Worm (Caenorhabditis elegans): ENCODE measurements around the gene ZK1128.7.
A peak's percentile ranks its signal among the peaks of the same experiment; 100 is the strongest.

Gene ZK1128.7

ce11 chrIII:10153003-10153402, 16.2 kb downstream of the ZK1128.7 start (continued):
- no peak for TF ChIP-seq dmd-8 (GFP tag; IDR thresholded peaks at IDR 0.05)
- peak; percentile 15 for TF ChIP-seq hlh-11 (tag; optimal IDR thresholded peaks at IDR 0.05)
- TF ChIP-seq unc-130 (GFP tag; optimal IDR thresholded peaks at IDR 0.05), result no peak
- no peak for TF ChIP-seq attf-4 (tag; optimal IDR thresholded peaks at IDR 0.05)
- TF ChIP-seq F44E2.7 (GFP tag; IDR thresholded peaks at IDR 0.05), result no peak
- TF ChIP-seq F49E8.2 (tag; optimal IDR thresholded peaks at IDR 0.05; ENCODE audit: borderline replicate concordance), result no peak
- TF ChIP-seq dmd-6 (GFP tag; IDR thresholded peaks at IDR 0.05), result no peak
- TF ChIP-seq arid-1 (GFP tag; conservative IDR thresholded peaks at IDR 0.05), result no peak
- TF ChIP-seq ceh-82 (tag; optimal IDR thresholded peaks at IDR 0.05), result no peak

- TF ChIP-seq pha-4 (GFP tag; IDR thresholded peaks at IDR 0.05) (no peak), pha-4 (tag; optimal IDR thresholded peaks at IDR 0.05) (peak; percentile 2), daf-16 (GFP tag; optimal IDR thresholded peaks at IDR 0.05) (peak in 1 of 2 experiments; percentile 21), daf-16 (tag; optimal IDR thresholded peaks at IDR 0.05) (no peak), lsy-2 (tag; optimal IDR thresholded peaks at IDR 0.05) (peak in 1 of 2 experiments; percentile 0), mxl-2 (GFP tag; conservative IDR thresholded peaks at IDR 0.05) (no peak), dmd-8 (GFP tag; IDR thresholded peaks at IDR 0.05) (no peak)
Measured at ce11 chrIII:10154993-10155392, 18.2 kb downstream of the ZK1128.7 start.

DNA sequence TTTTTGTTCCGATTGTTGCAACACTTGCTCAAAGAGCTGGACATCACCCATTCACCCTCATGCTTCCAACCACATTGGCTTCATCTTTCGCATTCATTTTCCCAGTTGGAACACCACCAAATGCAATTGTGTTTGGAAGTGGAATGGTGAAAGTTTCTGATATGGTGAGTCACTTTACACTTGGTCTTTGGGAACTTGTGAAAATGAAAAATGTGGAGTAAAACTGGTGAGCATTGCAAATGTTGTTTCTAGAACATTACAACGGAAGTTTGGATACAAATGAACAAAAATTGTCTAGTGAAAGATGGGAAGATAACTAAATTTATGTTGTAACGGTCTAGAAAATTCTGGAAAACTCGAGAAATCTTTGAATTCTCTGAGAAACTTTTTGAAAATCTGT, 19.5 kb downstream of the ZK1128.7 start:
- no peak for TF ChIP-seq nhr-28 (tag; optimal IDR thresholded peaks at IDR 0.05)
- TF ChIP-seq aha-1 (tag), result peak; percentile 90
- no peak for TF ChIP-seq daf-12 (tag; optimal IDR thresholded peaks at IDR 0.05)
- no peak for TF ChIP-seq Y75B8A.6 (GFP tag; IDR thresholded peaks at IDR 0.05)
- no peak for TF ChIP-seq madf-9 (GFP tag; conservative IDR thresholded peaks at IDR 0.05)
- no peak for TF ChIP-seq nhr-237 (tag; optimal IDR thresholded peaks at IDR 0.05)
- no peak for TF ChIP-seq lin-38 (GFP tag; IDR thresholded peaks at IDR 0.05)
- no peak for TF ChIP-seq egl-27 (tag; optimal IDR thresholded peaks at IDR 0.05)
- TF ChIP-seq unc-62 (GFP tag; optimal IDR thresholded peaks at IDR 0.05 in 1 of 2), result peak in 1 of 2 experiments; percentile 83
- TF ChIP-seq unc-62 (tag; optimal IDR thresholded peaks at IDR 0.05), result no peak
- no peak for TF ChIP-seq egl-43 (GFP tag; IDR thresholded peaks at IDR 0.05)

ce11 chrIII:10160385-10160784, 23.6 kb downstream of the ZK1128.7 start, which contains the start of the genes K08E5.5 and mua-3:
K08E5.5 (minus strand) TSS chrIII:10160485.
mua-3 (plus strand) TSS chrIII:10160697.
- TF ChIP-seq unc-62 (GFP tag; optimal IDR thresholded peaks at IDR 0.05 in 1 of 2) (peak in 1 of 2 experiments; percentile 38), unc-62 (tag; optimal IDR thresholded peaks at IDR 0.05) (no peak), lin-38 (GFP tag; IDR thresholded peaks at IDR 0.05) (no peak), nhr-48 (tag; optimal IDR thresholded peaks at IDR 0.05) (no peak)

DNA sequence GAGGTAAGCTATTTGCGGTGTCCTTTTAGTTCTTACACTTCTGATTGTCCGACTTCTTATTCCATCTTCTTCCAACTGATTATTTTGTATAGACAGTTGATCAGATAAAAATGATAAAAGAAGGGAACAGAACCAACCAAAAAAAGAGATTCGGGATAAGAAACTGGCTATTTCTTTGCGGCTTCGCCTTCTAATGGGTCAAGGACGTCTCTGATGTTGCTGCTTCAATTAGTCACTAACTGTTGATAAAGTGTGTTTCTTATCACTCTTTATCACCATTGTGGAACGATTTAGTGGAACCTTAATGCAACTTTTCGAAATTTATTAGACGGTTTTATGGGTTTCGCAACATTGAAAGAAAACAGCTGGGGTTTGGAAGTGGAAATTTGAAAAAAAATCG, 33.5 kb downstream of the ZK1128.7 start:
- TF ChIP-seq zfp-2 (tag; optimal IDR thresholded peaks at IDR 0.05), result no peak
- no peak for TF ChIP-seq egl-27 (tag; optimal IDR thresholded peaks at IDR 0.05)
- no peak for TF ChIP-seq lin-15B (tag; optimal IDR thresholded peaks at IDR 0.05)
- TF ChIP-seq spr-1 (tag; optimal IDR thresholded peaks at IDR 0.05), result no peak
- TF ChIP-seq Y5F2A.4 (GFP tag; optimal IDR thresholded peaks at IDR 0.05), result no peak
- TF ChIP-seq lin-38 (GFP tag; IDR thresholded peaks at IDR 0.05), result no peak
- no peak for TF ChIP-seq jun-1 (tag; optimal IDR thresholded peaks at IDR 0.05)
- peak; percentile 58 for TF ChIP-seq mxl-3 (GFP tag; optimal IDR thresholded peaks at IDR 0.05)
- no peak for TF ChIP-seq daf-16 (GFP tag; optimal IDR thresholded peaks at IDR 0.05)
- no peak for TF ChIP-seq daf-16 (tag; optimal IDR thresholded peaks at IDR 0.05)
- TF ChIP-seq snpc-4 (tag; optimal IDR thresholded peaks at IDR 0.05), result no peak
- TF ChIP-seq zfp-3 (GFP tag; conservative IDR thresholded peaks at IDR 0.05), result no peak
- TF ChIP-seq hif-1 (tag; optimal IDR thresholded peaks at IDR 0.05), result no peak
- TF ChIP-seq fkh-10 (GFP tag; optimal IDR thresholded peaks at IDR 0.05), result no peak
- no peak for TF ChIP-seq egl-43 (GFP tag; IDR thresholded peaks at IDR 0.05)
- TF ChIP-seq gei-8 (GFP tag; optimal IDR thresholded peaks at IDR 0.05), result no peak
- no peak for TF ChIP-seq unc-39 (tag; optimal IDR thresholded peaks at IDR 0.05)
- peak; percentile 38 for TF ChIP-seq nhr-28 (tag; optimal IDR thresholded peaks at IDR 0.05)
- 0 out of 2 replicates have a peak, but pooled peaks have one; percentile 34 for TF ChIP-seq ZK337.2 (GFP tag; IDR thresholded peaks at IDR 0.05)
- no peak for TF ChIP-seq set-16 (GFP tag; IDR thresholded peaks at IDR 0.05)
- TF ChIP-seq mep-1 (tag; optimal IDR thresholded peaks at IDR 0.05), result no peak
- no peak for TF ChIP-seq php-3 (GFP tag; IDR thresholded peaks at IDR 0.05)
